Worm (Caenorhabditis elegans): ENCODE results near the gene oct-2.

DNA sequence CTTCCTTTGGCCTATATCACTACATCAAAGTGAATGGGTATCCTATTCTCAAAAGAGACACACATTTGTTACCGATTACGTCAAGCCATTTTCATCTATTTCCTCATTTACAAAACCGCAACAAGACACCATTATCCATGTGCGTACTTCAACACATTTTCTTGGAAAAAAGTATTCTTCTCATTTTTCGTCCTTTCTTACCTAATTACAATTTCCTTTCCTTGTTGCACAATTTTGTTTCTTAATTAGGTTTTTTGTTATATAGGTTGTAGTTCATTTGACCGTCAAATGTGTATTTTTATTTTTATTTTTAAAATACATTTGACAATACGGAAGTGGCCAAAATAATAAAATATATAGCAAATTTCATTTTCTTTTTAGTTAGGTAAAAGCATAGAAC, 37.1 kb downstream of the oct-2 start:
- TF ChIP-seq ztf-29 (GFP tag; IDR thresholded peaks at IDR 0.05): no peak
- TF ChIP-seq T22C8.4 (GFP tag; IDR thresholded peaks at IDR 0.05): no peak
